Fruit fly (Drosophila melanogaster) whole organism, embryonic: ENCODE data around the gene thoc6.
A peak's percentile ranks its signal among the peaks of the same experiment; 100 is the strongest.

Source experiments
- CG10274 ChIP-seq: fragments of 200-800 bp; sonication (Bioruptor generic); optimal IDR thresholded peaks from 3 replicates; lab custom pipeline; 2017; ENCODE audit warnings: missing biosample characterization, mild to moderate bottlenecking, missing genetic modification characterization
- CG10462 ChIP-seq: fragments of 200-800 bp; sonication (Bioruptor generic); optimal IDR thresholded peaks from 2 replicates; lab custom pipeline; 2016; ENCODE audit warnings: missing biosample characterization, missing genetic modification characterization
- CG11093 ChIP-seq: fragments of 200-800 bp; sonication (Bioruptor generic); IDR thresholded peaks from 3 replicates; pipeline ENCODE4 v1.3.6; 2022; ENCODE audit warnings: missing biosample characterization, missing genetic modification characterization
- CG12155 ChIP-seq: fragments of 200-800 bp; sonication (Bioruptor generic); optimal IDR thresholded peaks from 3 replicates; lab custom pipeline; 2016; ENCODE audit warnings: missing biosample characterization, missing genetic modification characterization
- CG13624 ChIP-seq: fragments of 200-800 bp; sonication (Bioruptor generic); optimal IDR thresholded peaks from 2 replicates; lab custom pipeline; 2016; ENCODE audit warnings: missing biosample characterization, missing genetic modification characterization
- CG15269 ChIP-seq: fragments of 200-800 bp; sonication (Bioruptor generic); optimal IDR thresholded peaks from 2 replicates; lab custom pipeline; 2018; ENCODE audit warnings: missing biosample characterization, mild to moderate bottlenecking, missing genetic modification characterization, moderate library complexity
- CG30403 ChIP-seq: fragments of 200-800 bp; sonication (Bioruptor generic); optimal IDR thresholded peaks from 3 replicates; lab custom pipeline; 2016; ENCODE audit warnings: missing biosample characterization, missing genetic modification characterization
- CG32772 ChIP-seq: fragments of 200-800 bp; sonication (Bioruptor generic); IDR thresholded peaks from 2 replicates; pipeline ENCODE4 v1.3.6; 2022; ENCODE audit warnings: missing biosample characterization, missing genetic modification characterization
- CG3281 ChIP-seq: fragments of 200-800 bp; sonication (Bioruptor generic); optimal IDR thresholded peaks from 3 replicates; lab custom pipeline; 2017; ENCODE audit warnings: missing biosample characterization, mild to moderate bottlenecking, missing genetic modification characterization
- CG34376 ChIP-seq: fragments of 200-800 bp; sonication (Bioruptor generic); optimal IDR thresholded peaks from 2 replicates; lab custom pipeline; 2018; ENCODE audit warnings: missing biosample characterization, mild to moderate bottlenecking, missing genetic modification characterization
- CG6254 ChIP-seq: fragments of 200-800 bp; sonication (Bioruptor generic); optimal IDR thresholded peaks from 3 replicates; lab custom pipeline; 2017; ENCODE audit warnings: mild to moderate bottlenecking, missing biosample characterization, missing genetic modification reagents, missing genetic modification characterization
- CG8359 ChIP-seq: fragments of 200-800 bp; sonication (Bioruptor generic); optimal IDR thresholded peaks from 2 replicates; lab custom pipeline; 2017; ENCODE audit warnings: missing biosample characterization, mild to moderate bottlenecking, missing genetic modification characterization, borderline replicate concordance
- Camta ChIP-seq: fragments of 200-800 bp; sonication (Bioruptor generic); optimal IDR thresholded peaks from 2 replicates; lab custom pipeline; 2016; ENCODE audit warnings: missing biosample characterization, missing genetic modification characterization
- Chrac-16 ChIP-seq: fragments of 200-800 bp; sonication (Bioruptor generic); optimal IDR thresholded peaks from 3 replicates; lab custom pipeline; 2016; ENCODE audit warnings: missing biosample characterization, missing genetic modification characterization
- Doc3 ChIP-seq: fragments of 200-800 bp; sonication (Bioruptor generic); IDR thresholded peaks from 3 replicates; pipeline ENCODE4 v1.3.6; 2022; ENCODE audit warnings: missing biosample characterization, missing genetic modification characterization; ENCODE audit not compliant: partially characterized antibody
- Drgx ChIP-seq: fragments of 200-800 bp; sonication (Bioruptor generic); IDR thresholded peaks from 2 replicates; pipeline ENCODE4 v1.3.6; 2022; ENCODE audit warnings: missing biosample characterization, missing genetic modification characterization
- Fer1 ChIP-seq: fragments of 200-800 bp; sonication (Bioruptor generic); optimal IDR thresholded peaks from 2 replicates; lab custom pipeline; 2017; ENCODE audit warnings: missing biosample characterization, mild to moderate bottlenecking, missing genetic modification characterization
- Gsc ChIP-seq: fragments of 200-800 bp; sonication (Bioruptor generic); IDR thresholded peaks from 2 replicates; pipeline ENCODE4 v1.3.6; 2022; ENCODE audit warnings: missing biosample characterization, missing genetic modification characterization
- HLH4C ChIP-seq: fragments of 200-800 bp; sonication (Bioruptor generic); IDR thresholded peaks from 3 replicates; pipeline ENCODE4 v1.3.6; 2022; ENCODE audit warnings: missing biosample characterization, missing genetic modification characterization; ENCODE audit not compliant: partially characterized antibody
- Kr ChIP-seq: fragments of 200-800 bp; sonication (Bioruptor generic); optimal IDR thresholded peaks from 2 replicates; lab custom pipeline; 2017; ENCODE audit warnings: missing biosample characterization, mild to moderate bottlenecking, missing genetic modification characterization
- Mrtf ChIP-seq: fragments of 200-800 bp; sonication (Bioruptor generic); IDR thresholded peaks from 3 replicates; pipeline ENCODE4 v1.3.6; 2022; ENCODE audit warnings: missing biosample characterization, missing genetic modification characterization
- Opbp ChIP-seq: fragments of 200-800 bp; sonication (Bioruptor generic); IDR thresholded peaks from 3 replicates; pipeline ENCODE4 v1.3.6; 2022; ENCODE audit warnings: missing biosample characterization, missing genetic modification characterization; ENCODE audit not compliant: partially characterized antibody
- Optix ChIP-seq: fragments of 200-800 bp; sonication (Bioruptor generic); IDR thresholded peaks from 3 replicates; pipeline ENCODE4 v1.3.6; 2022; ENCODE audit warnings: missing biosample characterization, missing genetic modification characterization
- Ptx1 ChIP-seq: fragments of 200-800 bp; sonication (Bioruptor generic); IDR thresholded peaks from 2 replicates; pipeline ENCODE4 v1.3.6; 2022; ENCODE audit warnings: missing biosample characterization, missing genetic modification characterization
- ab ChIP-seq: fragments of 200-800 bp; sonication (Bioruptor generic); optimal IDR thresholded peaks from 2 replicates; lab custom pipeline; 2016; ENCODE audit warnings: missing biosample characterization, missing genetic modification characterization
- az2 ChIP-seq: fragments of 200-800 bp; sonication (Bioruptor generic); optimal IDR thresholded peaks from 3 replicates; lab custom pipeline; 2016; ENCODE audit warnings: missing biosample characterization, missing genetic modification characterization
- bcd ChIP-seq: fragments of 200-800 bp; sonication (Bioruptor generic); optimal IDR thresholded peaks from 2 replicates; lab custom pipeline; 2017; ENCODE audit warnings: missing biosample characterization, mild to moderate bottlenecking, missing genetic modification characterization
- bigmax ChIP-seq: fragments of 200-800 bp; sonication (Bioruptor generic); optimal IDR thresholded peaks from 2 replicates; lab custom pipeline; 2018; ENCODE audit warnings: missing biosample characterization, mild to moderate bottlenecking, missing genetic modification characterization
- da ChIP-seq: fragments of 200-800 bp; sonication (Bioruptor generic); optimal IDR thresholded peaks from 2 replicates; lab custom pipeline; 2016; ENCODE audit warnings: missing biosample characterization, missing genetic modification characterization
- danr ChIP-seq: fragments of 200-800 bp; sonication (Bioruptor generic); IDR thresholded peaks from 2 replicates; pipeline ENCODE4 v1.3.6; 2022; ENCODE audit warnings: missing biosample characterization, missing genetic modification characterization
- dimm ChIP-seq: fragments of 200-800 bp; sonication (Bioruptor generic); IDR thresholded peaks from 2 replicates; pipeline ENCODE4 v1.3.6; 2022; ENCODE audit warnings: missing biosample characterization, missing genetic modification characterization
- emc ChIP-seq: fragments of 200-800 bp; sonication (Bioruptor generic); optimal IDR thresholded peaks from 2 replicates; lab custom pipeline; 2016; ENCODE audit warnings: missing biosample characterization, missing genetic modification characterization
- esg ChIP-seq: fragments of 200-800 bp; sonication (Bioruptor generic); conservative IDR thresholded peaks from 2 replicates; pipeline ENCODE4 v1.3.6; 2022; ENCODE audit warnings: missing biosample characterization, missing genetic modification characterization
- ewg ChIP-seq: fragments of 200-800 bp; sonication (Bioruptor generic); optimal IDR thresholded peaks from 3 replicates; lab custom pipeline; 2017; ENCODE audit warnings: mild to moderate bottlenecking, missing biosample characterization, missing genetic modification reagents, missing genetic modification characterization
- fu2 ChIP-seq: fragments of 200-800 bp; sonication (Bioruptor generic); optimal IDR thresholded peaks from 2 replicates; lab custom pipeline; 2016; ENCODE audit warnings: missing biosample characterization, missing genetic modification characterization
- gcm ChIP-seq: fragments of 200-800 bp; sonication (Bioruptor generic); optimal IDR thresholded peaks from 2 replicates; lab custom pipeline; 2019; ENCODE audit warnings: missing biosample characterization, mild to moderate bottlenecking, missing genetic modification characterization, moderate library complexity
- gem ChIP-seq: fragments of 200-800 bp; sonication (Bioruptor generic); optimal IDR thresholded peaks from 2 replicates; lab custom pipeline; 2019; ENCODE audit warnings: missing biosample characterization, mild to moderate bottlenecking, missing genetic modification characterization, moderate library complexity
- gro ChIP-seq: fragments of 200-800 bp; sonication (Bioruptor generic); optimal IDR thresholded peaks from 2 replicates; lab custom pipeline; 2016; ENCODE audit warnings: missing biosample characterization, missing genetic modification characterization
- lmd ChIP-seq: fragments of 200-800 bp; sonication (Bioruptor generic); IDR thresholded peaks from 2 replicates; pipeline ENCODE4 v1.3.6; 2022; ENCODE audit warnings: missing biosample characterization, missing genetic modification characterization
- lov ChIP-seq, 2 experiments: fragments of 200-800 bp in 1 of 2; fragments of >200 bp in 1 of 2; sonication (Bioruptor generic) in 1 of 2; IDR thresholded peaks in 1 of 2; optimal IDR thresholded peaks in 1 of 2; 2 replicates in 1 of 2; 3 replicates in 1 of 2; pipeline versions ENCODE4 v1.3.6 to Lab custom; 2017 to 2022; ENCODE audit warnings: missing biosample characterization in 1 of 2, missing genetic modification characterization in 1 of 2
- nau ChIP-seq: fragments of 200-800 bp; sonication (Bioruptor generic); optimal IDR thresholded peaks from 3 replicates; lab custom pipeline; 2017; ENCODE audit warnings: missing biosample characterization, mild to moderate bottlenecking, missing genetic modification characterization, missing genetic modification reagents
- prd ChIP-seq, 3 experiments: fragments of >200 bp in 2 of 3; fragments of 200-800 bp in 1 of 3; sonication (Bioruptor generic) in 1 of 3; optimal IDR thresholded peaks in 2 of 3; IDR thresholded peaks in 1 of 3; 2 replicates in 2 of 3; 3 replicates in 1 of 3; pipeline versions ENCODE4 v1.3.6 to Lab custom; 2017 to 2022; ENCODE audit warnings: missing biosample characterization in 1 of 3, missing genetic modification characterization in 1 of 3
- pros ChIP-seq: fragments of 200-800 bp; sonication (Bioruptor generic); optimal IDR thresholded peaks from 3 replicates; lab custom pipeline; 2019; ENCODE audit warnings: missing biosample characterization, mild to moderate bottlenecking, missing genetic modification characterization, moderate library complexity
- schlank ChIP-seq: fragments of 200-800 bp; sonication (Bioruptor generic); optimal IDR thresholded peaks from 2 replicates; lab custom pipeline; 2018; ENCODE audit warnings: missing biosample characterization, mild to moderate bottlenecking, missing genetic modification characterization
- sisA ChIP-seq: fragments of 200-800 bp; sonication (Bioruptor generic); IDR thresholded peaks from 2 replicates; pipeline ENCODE4 v1.3.6; 2022; ENCODE audit warnings: missing biosample characterization, missing genetic modification characterization
- tgo ChIP-seq: fragments of 200-800 bp; sonication (Bioruptor generic); IDR thresholded peaks from 3 replicates; pipeline ENCODE4 v1.3.6; 2022; ENCODE audit warnings: missing biosample characterization, missing genetic modification characterization
- wor ChIP-seq: fragments of 200-800 bp; sonication (Bioruptor generic); IDR thresholded peaks from 2 replicates; pipeline ENCODE4 v1.3.6; 2022; ENCODE audit warnings: missing biosample characterization, missing genetic modification characterization

thoc6 gene

dm6 chr3L:12223635-12224016 lies 30.1 kb upstream of the thoc6 start (continued):
- no peak for TF ChIP-seq CG34376 (GFP tag; lab: Kevin White, UChicago)
- TF ChIP-seq CG30403 (GFP tag; lab: Kevin White, UChicago), result peak; percentile 24
- TF ChIP-seq Optix (GFP tag; lab: Robert Waterston, UW), result no peak
- no peak for TF ChIP-seq CG10462 (GFP tag; lab: Kevin White, UChicago)
- TF ChIP-seq CG3281 (GFP tag; lab: Kevin White, UChicago), result peak; percentile 22
- TF ChIP-seq CG11093 (GFP tag; lab: Robert Waterston, UW), result no peak
- TF ChIP-seq Drgx (GFP tag; lab: Robert Waterston, UW), result peak; percentile 38; the same call in 1 of the 2 replicates
- no peak for TF ChIP-seq prd (optimal IDR thresholded peaks at IDR 0.05; lab: Kevin White, UChicago)
- peak; percentile 45; the same call in 1 of the 3 replicates for TF ChIP-seq prd (GFP tag; IDR thresholded peaks at IDR 0.05; lab: Robert Waterston, UW)
- peak; percentile 42 for TF ChIP-seq lmd
- peak; percentile 9 for TF ChIP-seq CG15269 (tag; lab: Kevin White, UChicago)
- no peak for TF ChIP-seq ewg (GFP tag; lab: Kevin White, UChicago)
- TF ChIP-seq Mrtf (GFP tag; lab: Robert Waterston, UW), result no peak
- TF ChIP-seq gem (tag; lab: Kevin White, UChicago), result peak; percentile 38
- no peak for TF ChIP-seq Kr
- no peak for TF ChIP-seq CG6254 (GFP tag; lab: Kevin White, UChicago)
- TF ChIP-seq Chrac-16 (GFP tag; lab: Kevin White, UChicago), result no peak
- 0 out of 2 replicates have a peak, but pooled peaks have one; percentile 11 for TF ChIP-seq danr (GFP tag; lab: Robert Waterston, UW)
- TF ChIP-seq ab, result no peak
- TF ChIP-seq, all 482 proteins: peak for 28

dm6 chr3L:12222945-12223634 lies 29.6 kb upstream of the thoc6 start:
- TF ChIP-seq esg (GFP tag; lab: Robert Waterston, UW), result peak; percentile 43; the same call in 1 of the 2 replicates
- TF ChIP-seq Opbp (GFP tag; lab: Robert Waterston, UW), result no peak
- no peak for TF ChIP-seq pros (GFP tag; lab: Kevin White, UChicago)
- TF ChIP-seq CG8359 (GFP tag; lab: Kevin White, UChicago), result no peak
- TF ChIP-seq sisA (GFP tag; lab: Robert Waterston, UW), result 0 out of 2 replicates have a peak, but pooled peaks have one; percentile 6
- no peak for TF ChIP-seq da (GFP tag; lab: Kevin White, UChicago)
- no peak for TF ChIP-seq az2 (GFP tag; lab: Kevin White, UChicago)
- no peak for TF ChIP-seq CG32772 (GFP tag; lab: Robert Waterston, UW)
- TF ChIP-seq CG12155 (GFP tag; lab: Kevin White, UChicago), result no peak
- TF ChIP-seq bcd (GFP tag; lab: Kevin White, UChicago), result no peak
- 0 out of 2 replicates have a peak, but pooled peaks have one; percentile 35 for TF ChIP-seq wor (GFP tag; lab: Robert Waterston, UW)
- no peak for TF ChIP-seq bigmax (GFP tag; lab: Kevin White, UChicago)
- no peak for TF ChIP-seq Doc3 (GFP tag; lab: Robert Waterston, UW)
- no peak for TF ChIP-seq CG13624 (GFP tag; lab: Kevin White, UChicago)
- TF ChIP-seq lov (optimal IDR thresholded peaks at IDR 0.05; lab: Kevin White, UChicago), result no peak
- TF ChIP-seq lov (GFP tag; IDR thresholded peaks at IDR 0.05; lab: Robert Waterston, UW), result no peak
- no peak for TF ChIP-seq CG10274
- no peak for TF ChIP-seq nau
- no peak for TF ChIP-seq gro
- peak; percentile 65 for TF ChIP-seq Ptx1
- no peak for TF ChIP-seq Camta
- TF ChIP-seq Fer1, result no peak
- no peak for TF ChIP-seq prd (optimal IDR thresholded peaks at IDR 0.05; lab: Kevin White, UChicago)
- 0 out of 3 replicates have a peak, but pooled peaks have one; percentile 6 for TF ChIP-seq prd (GFP tag; IDR thresholded peaks at IDR 0.05; lab: Robert Waterston, UW)
- TF ChIP-seq HLH4C (GFP tag; lab: Robert Waterston, UW), result no peak
- TF ChIP-seq fu2, result no peak
- TF ChIP-seq dimm (GFP tag; lab: Robert Waterston, UW), result 0 out of 2 replicates have a peak, but pooled peaks have one; percentile 9
- TF ChIP-seq gcm (GFP tag; lab: Kevin White, UChicago), result no peak
- no peak for TF ChIP-seq emc
- peak; percentile 22; the same call in 1 of the 3 replicates for TF ChIP-seq tgo (GFP tag; lab: Robert Waterston, UW)
- TF ChIP-seq Chrac-16 (GFP tag; lab: Kevin White, UChicago), result no peak
- TF ChIP-seq Gsc (GFP tag; lab: Robert Waterston, UW), result no peak
- no peak for TF ChIP-seq schlank (tag; lab: Kevin White, UChicago)
